Worm (Caenorhabditis elegans) whole organism, L4 larva: ENCODE results near the gene srg-41.

Experiments
- lin-39 ChIP-seq: fragments of 150-350 bp; optimal IDR thresholded peaks from 2 replicates; lab custom pipeline; 2014; ENCODE audit warnings: missing biosample characterization, missing genetic modification reagents, missing genetic modification characterization
- zag-1 ChIP-seq: fragments of 150-350 bp; optimal IDR thresholded peaks from 2 replicates; lab custom pipeline; 2014; ENCODE audit warnings: missing biosample characterization, missing genetic modification characterization

- TF ChIP-seq zag-1 (tag; lab: Kevin White, UChicago), result no peak
- no peak for TF ChIP-seq lin-39 (tag; lab: Kevin White, UChicago)
Observed at ce11 chrV:11124922-11125321, 36.8 kb downstream of the srg-41 start, which contains the start of gene C06H2.2.
